Worm (Caenorhabditis elegans): ENCODE data around the gene sri-48.
"Not testable (repeated sequence)": the region's sequence is repeated elsewhere in the genome, so short reads cannot be mapped to it uniquely, and the experiment has no call there.

The sri-48 gene

DNA sequence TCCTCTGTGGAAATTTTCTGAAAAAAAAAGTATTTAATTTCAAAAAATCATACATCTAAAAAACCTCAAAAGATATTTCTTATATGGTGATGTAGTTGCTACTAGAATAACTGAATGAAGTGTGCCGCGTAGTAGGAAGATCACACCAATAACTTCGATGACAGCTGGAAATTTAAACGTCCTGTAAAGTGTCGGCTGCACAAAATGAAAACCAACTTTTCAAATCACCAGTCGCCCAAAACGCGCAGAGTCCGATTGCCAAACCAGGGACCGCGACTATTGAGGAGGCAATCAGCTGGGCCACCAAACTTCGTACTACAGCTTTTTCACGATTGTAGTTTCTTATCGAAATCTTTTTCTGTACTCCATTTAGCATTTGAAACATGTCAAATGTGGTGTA is at the start of gene sri-48:
Gene sri-48, minus strand, starts transcription at position 101 of the 400 bp plus-strand sequence.
- not testable (repeated sequence) for TF ChIP-seq ztf-1 (GFP tag; conservative IDR thresholded peaks at IDR 0.05); nhr-21 (tag; optimal IDR thresholded peaks at IDR 0.05); alr-1 (tag; optimal IDR thresholded peaks at IDR 0.05)

DNA sequence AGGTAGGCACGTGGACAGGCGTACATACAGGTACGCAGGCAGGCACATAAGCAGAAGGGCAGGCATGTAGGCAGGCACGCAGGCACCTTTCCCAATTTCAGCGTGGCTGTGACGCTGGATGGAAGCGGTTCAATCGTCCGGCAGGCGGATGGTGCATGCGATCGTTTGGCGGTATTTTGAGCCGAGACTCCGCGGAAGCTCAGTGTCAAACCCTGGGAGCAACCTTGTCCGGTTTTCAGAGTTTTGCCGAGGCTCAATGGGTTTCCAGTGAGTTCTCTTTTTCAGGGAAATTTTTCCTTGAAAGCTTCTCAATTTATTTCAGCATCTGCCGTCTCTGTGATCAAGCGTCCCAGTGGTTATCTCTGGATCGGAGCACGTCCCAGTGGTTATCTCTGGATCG is 49.1 kb upstream of the sri-48 start:
- no peak for TF ChIP-seq gmeb-1 (tag; optimal IDR thresholded peaks at IDR 0.05)
- no peak for TF ChIP-seq ztf-4 (tag; optimal IDR thresholded peaks at IDR 0.05)
- TF ChIP-seq ceh-16 (tag; optimal IDR thresholded peaks at IDR 0.05), result no peak

DNA sequence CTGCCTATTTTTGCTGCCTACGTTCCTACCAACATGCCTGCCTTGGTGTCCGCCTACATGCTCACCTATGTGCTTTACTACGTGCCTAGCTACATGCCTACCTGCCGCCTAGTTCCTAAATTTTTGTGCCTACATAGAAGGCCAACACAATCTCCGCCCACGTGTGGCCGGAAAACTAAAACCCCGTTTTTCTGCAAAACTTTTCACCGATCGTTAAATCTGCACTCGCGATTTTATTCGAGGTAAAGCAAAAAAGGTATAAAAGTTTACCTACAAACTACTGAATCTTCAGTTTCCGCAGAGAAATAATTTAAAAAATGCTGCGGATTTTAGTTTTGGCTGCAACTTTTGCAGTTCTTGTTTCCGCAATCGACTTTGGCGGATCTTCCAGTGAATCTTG is 48.3 kb upstream of the sri-48 start, which contains the start of gene clec-124:
Gene clec-124, plus strand, starts transcription at position 301 of the 400 bp plus-strand sequence.
- no peak for TF ChIP-seq blmp-1 (tag; optimal IDR thresholded peaks at IDR 0.05; ENCODE audit: insufficient read depth)
- no peak for TF ChIP-seq R02D3.7 (tag; optimal IDR thresholded peaks at IDR 0.05)
- TF ChIP-seq nhr-129 (tag; optimal IDR thresholded peaks at IDR 0.05), result no peak
- TF ChIP-seq nhr-10 (tag; optimal IDR thresholded peaks at IDR 0.05), result no peak
- TF ChIP-seq ztf-4 (tag; optimal IDR thresholded peaks at IDR 0.05), result no peak
- no peak for TF ChIP-seq ztf-11 (tag; optimal IDR thresholded peaks at IDR 0.05)
- TF ChIP-seq ceh-82 (tag; optimal IDR thresholded peaks at IDR 0.05), result no peak
- TF ChIP-seq sma-3 (GFP tag; optimal IDR thresholded peaks at IDR 0.05), result no peak

DNA sequence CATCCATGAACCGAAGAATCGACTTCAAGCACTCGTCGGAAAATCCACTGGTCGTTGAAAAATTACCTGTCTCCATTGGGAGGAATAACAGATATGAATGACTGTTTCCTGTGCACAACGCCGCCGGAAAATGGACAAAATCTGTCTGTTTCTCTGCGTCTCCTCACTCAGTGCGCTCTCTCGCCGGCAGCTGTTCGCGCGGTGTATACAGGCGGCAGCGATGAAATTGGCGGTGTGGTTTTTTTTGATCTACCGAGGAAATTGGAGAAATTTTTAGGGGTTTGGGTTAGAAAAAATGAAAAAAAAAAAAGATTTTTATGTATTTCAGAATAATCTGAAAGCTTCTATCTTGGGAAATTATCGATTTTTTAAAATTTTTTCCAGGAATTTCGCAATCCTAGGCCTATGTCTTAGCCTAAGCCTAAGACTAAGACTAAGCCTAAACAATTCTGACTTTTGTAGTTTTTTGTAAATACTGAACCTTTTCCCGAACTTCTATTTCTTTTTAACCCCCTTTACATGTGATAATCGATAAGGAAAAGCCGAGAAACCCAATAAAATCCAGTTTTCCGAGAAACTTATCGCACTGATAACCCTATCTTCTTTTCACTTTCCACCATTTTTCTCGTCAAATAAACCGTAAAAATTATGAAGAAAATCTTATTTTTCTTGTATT is 47.0 kb upstream of the sri-48 start, which contains the start of the genes fbxc-50 and C17F4.2:
Gene fbxc-50, minus strand, starts transcription at position 81 of the 676 bp plus-strand sequence.
Gene C17F4.2, plus strand, starts transcription at position 626 of the 676 bp plus-strand sequence.
- no peak for TF ChIP-seq sma-9 (GFP tag; optimal IDR thresholded peaks at IDR 0.05)
- no peak for TF ChIP-seq sma-9 (tag; optimal IDR thresholded peaks at IDR 0.05)
- no peak for TF ChIP-seq mbf-1 (tag; optimal IDR thresholded peaks at IDR 0.05)
- TF ChIP-seq fos-1 (tag; optimal IDR thresholded peaks at IDR 0.05), result no peak
- TF ChIP-seq nhr-129 (tag; optimal IDR thresholded peaks at IDR 0.05), result no peak
- TF ChIP-seq nhr-77 (tag; optimal IDR thresholded peaks at IDR 0.05), result no peak
- no peak for TF ChIP-seq nhr-11 (tag; optimal IDR thresholded peaks at IDR 0.05)
- no peak for TF ChIP-seq zag-1 (tag; optimal IDR thresholded peaks at IDR 0.05)
- TF ChIP-seq Y55F3AM.14 (GFP tag; optimal IDR thresholded peaks at IDR 0.05), result no peak
- TF ChIP-seq ztf-11 (tag; optimal IDR thresholded peaks at IDR 0.05), result no peak
- no peak for TF ChIP-seq gmeb-1 (tag; optimal IDR thresholded peaks at IDR 0.05)
- no peak for TF ChIP-seq elt-3 (tag; optimal IDR thresholded peaks at IDR 0.05)
- no peak for TF ChIP-seq unc-39 (tag; optimal IDR thresholded peaks at IDR 0.05)

DNA sequence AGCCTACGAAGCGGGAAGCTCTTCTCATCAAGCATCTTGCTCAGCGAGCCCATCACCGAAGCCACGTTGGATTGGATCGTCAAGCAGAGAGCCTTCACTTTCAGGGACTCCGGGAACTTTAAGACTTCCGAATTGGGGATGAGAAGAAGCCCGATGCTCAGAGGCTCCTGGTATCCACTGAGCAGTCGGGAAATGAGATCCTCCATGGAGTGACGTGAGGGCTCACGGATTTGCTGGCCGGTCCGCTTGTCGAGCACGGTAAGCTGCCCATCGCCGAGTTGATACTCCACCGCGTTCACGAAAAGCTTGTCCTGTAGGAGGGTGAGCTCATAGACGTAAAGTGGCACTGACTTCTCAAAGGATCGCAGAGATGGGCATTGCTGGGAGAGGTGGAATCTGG is 46.4 kb upstream of the sri-48 start:
- no peak for TF ChIP-seq nhr-237 (tag; optimal IDR thresholded peaks at IDR 0.05)
- TF ChIP-seq unc-55 (GFP tag; optimal IDR thresholded peaks at IDR 0.05), result no peak
- no peak for TF ChIP-seq elt-3 (tag; optimal IDR thresholded peaks at IDR 0.05)
- TF ChIP-seq ceh-82 (tag; optimal IDR thresholded peaks at IDR 0.05), result no peak
- no peak for TF ChIP-seq nhr-77 (tag; optimal IDR thresholded peaks at IDR 0.05)
- TF ChIP-seq aly-2 (tag; optimal IDR thresholded peaks at IDR 0.05), result no peak
- no peak for TF ChIP-seq F13H6.1 (tag; optimal IDR thresholded peaks at IDR 0.05)
- TF ChIP-seq C34F6.9 (tag; optimal IDR thresholded peaks at IDR 0.05), result no peak

DNA sequence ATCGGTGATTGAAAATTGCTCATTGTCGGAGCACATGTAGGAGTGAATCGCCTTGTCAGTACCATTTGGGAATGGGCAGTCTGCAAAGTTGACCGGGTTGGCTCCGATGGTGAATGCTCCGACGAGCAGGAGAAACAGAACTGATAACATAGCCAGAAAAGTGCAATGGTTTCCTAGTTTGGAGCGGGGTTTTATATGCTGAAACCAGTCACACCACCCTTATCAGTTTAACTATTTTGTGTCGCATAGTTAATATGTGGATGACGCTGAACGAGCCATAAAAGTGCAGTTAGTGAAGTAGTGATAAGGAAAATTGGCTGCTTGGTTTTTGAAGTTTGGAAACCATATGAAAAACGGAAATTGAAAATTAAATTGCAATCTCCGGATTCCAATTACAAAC is 44.7 kb upstream of the sri-48 start, which contains the start of gene C17F4.7:
Gene C17F4.7, minus strand, starts transcription at position 180 of the 400 bp plus-strand sequence.
- TF ChIP-seq ama-1 (optimal IDR thresholded peaks at IDR 0.05), result no peak
- TF ChIP-seq nhr-11 (tag; optimal IDR thresholded peaks at IDR 0.05), result no peak
- TF ChIP-seq sma-9 (GFP tag; optimal IDR thresholded peaks at IDR 0.05), result peak; percentile 52
- no peak for TF ChIP-seq sma-9 (tag; optimal IDR thresholded peaks at IDR 0.05)
- TF ChIP-seq sma-3 (GFP tag; optimal IDR thresholded peaks at IDR 0.05), result peak; percentile 9
- peak; percentile 87 for TF ChIP-seq crh-2 (tag; optimal IDR thresholded peaks at IDR 0.05)
- TF ChIP-seq F13H6.1 (tag; optimal IDR thresholded peaks at IDR 0.05), result peak; percentile 2
- TF ChIP-seq fos-1 (tag; optimal IDR thresholded peaks at IDR 0.05), result peak; percentile 69
- peak; percentile 29 for TF ChIP-seq gmeb-1 (tag; optimal IDR thresholded peaks at IDR 0.05)
- TF ChIP-seq unc-62 (GFP tag; optimal IDR thresholded peaks at IDR 0.05), result no peak
